Worm (Caenorhabditis elegans) whole organism, early embryonic: ENCODE measurements around the gene grl-7.

Experiments
- B0310.2 ChIP-seq: sonication (generic microtip); optimal IDR thresholded peaks from 2 replicates; lab custom pipeline; 2016; ENCODE audit warnings: mild to moderate bottlenecking, missing genetic modification characterization, missing compliant biosample characterization
- ama-1 ChIP-seq: fragments of 150-350 bp; optimal IDR thresholded peaks from 2 replicates; lab custom pipeline; 2014
- ceh-36 ChIP-seq: sonication (generic microtip); optimal IDR thresholded peaks from 2 replicates; lab custom pipeline; 2016; ENCODE audit warnings: missing genetic modification characterization, inconsistent platforms, missing compliant biosample characterization
- hmg-4 ChIP-seq: fragments of 200-800 bp; sonication (Bioruptor generic); optimal IDR thresholded peaks from 2 replicates; lab custom pipeline; 2018; ENCODE audit warnings: mild to moderate bottlenecking, missing genetic modification characterization, missing compliant biosample characterization
- hnd-1 ChIP-seq: sonication (generic microtip); optimal IDR thresholded peaks from 2 replicates; lab custom pipeline; 2016; ENCODE audit warnings: missing genetic modification characterization, missing compliant biosample characterization
- sea-1 ChIP-seq: fragments of 200-800 bp; sonication (Bioruptor generic); conservative IDR thresholded peaks from 2 replicates; pipeline ENCODE4 v1.3.6; 2022; ENCODE audit warnings: missing genetic modification characterization, missing compliant biosample characterization
- tbx-11 ChIP-seq: fragments of 200-800 bp; sonication (Bioruptor generic); IDR thresholded peaks from 2 replicates; pipeline ENCODE4 v1.3.6; 2022; ENCODE audit warnings: missing genetic modification characterization, missing compliant biosample characterization
- tra-4 ChIP-seq: sonication (generic microtip); optimal IDR thresholded peaks from 2 replicates; lab custom pipeline; 2017; ENCODE audit warnings: missing genetic modification characterization, missing compliant biosample characterization

ce11 chrV:11304200-11304599, 42.6 kb downstream of the grl-7 start:
- no peak for TF ChIP-seq ama-1 (lab: Kevin White, UChicago)
- no peak for TF ChIP-seq hnd-1 (tag; lab: Kevin White, UChicago)
- TF ChIP-seq tra-4 = no peak
- no peak for TF ChIP-seq B0310.2 (tag; lab: Kevin White, UChicago)
- TF ChIP-seq tbx-11 (GFP tag; lab: Robert Waterston, UW) = no peak
- no peak for TF ChIP-seq sea-1 (GFP tag; lab: Robert Waterston, UW)
- no peak for TF ChIP-seq ceh-36 (tag; lab: Kevin White, UChicago)
- no peak for TF ChIP-seq hmg-4 (GFP tag; lab: Kevin White, UChicago)
